Worm (Caenorhabditis elegans) whole organism, L3 larva: ENCODE measurements around the gene irld-64.

Experiments
- aly-2 ChIP-seq: fragments of 150-350 bp; optimal IDR thresholded peaks from 2 replicates; lab custom pipeline; 2014; ENCODE audit warnings: missing biosample characterization, missing genetic modification characterization
- egl-27 ChIP-seq: sonication (generic microtip); optimal IDR thresholded peaks from 4 replicates; lab custom pipeline; 2017; ENCODE audit warnings: missing biosample characterization, missing genetic modification reagents, missing genetic modification characterization
- elt-2 ChIP-seq: sonication (generic microtip); optimal IDR thresholded peaks from 2 replicates; lab custom pipeline; 2016; ENCODE audit warnings: missing genetic modification reagents, mild to moderate bottlenecking, missing genetic modification characterization, missing compliant biosample characterization
- jun-1 ChIP-seq: fragments of 150-350 bp; optimal IDR thresholded peaks from 2 replicates; lab custom pipeline; 2014; ENCODE audit warnings: missing biosample characterization, missing genetic modification reagents, missing genetic modification characterization
- lin-39 ChIP-seq: fragments of 150-350 bp; optimal IDR thresholded peaks from 2 replicates; lab custom pipeline; 2018; ENCODE audit warnings: missing biosample characterization, missing genetic modification reagents, missing genetic modification characterization
- nfya-1 ChIP-seq: sonication (generic microtip); optimal IDR thresholded peaks from 2 replicates; lab custom pipeline; 2017; ENCODE audit warnings: missing genetic modification characterization, mild to moderate bottlenecking, missing compliant biosample characterization, antibody characterized with exemption, moderate library complexity; ENCODE audit not compliant: insufficient read depth
- nhr-25 ChIP-seq: sonication (generic microtip); optimal IDR thresholded peaks from 2 replicates; lab custom pipeline; 2017; ENCODE audit warnings: missing biosample characterization, missing genetic modification characterization
- pha-4 ChIP-seq: fragments of 150-350 bp; optimal IDR thresholded peaks from 2 replicates; lab custom pipeline; 2014; ENCODE audit warnings: missing biosample characterization, missing genetic modification reagents, missing genetic modification characterization
- tbx-2 ChIP-seq: sonication (generic microtip); optimal IDR thresholded peaks from 2 replicates; lab custom pipeline; 2016; ENCODE audit warnings: mild to moderate bottlenecking, missing genetic modification characterization, missing compliant biosample characterization
- unc-62 ChIP-seq: fragments of 150-350 bp; sonication (generic microtip); optimal IDR thresholded peaks from 4 replicates; lab custom pipeline; 2014; ENCODE audit warnings: missing biosample characterization, missing genetic modification reagents, missing genetic modification characterization

- TF ChIP-seq jun-1 (no peak), nhr-25 (tag; lab: Kevin White, UChicago) (no peak), aly-2 (tag; lab: Kevin White, UChicago) (no peak), egl-27 (tag; lab: Kevin White, UChicago) (no peak), unc-62 (GFP tag; lab: Kevin White, UChicago) (no peak), nfya-1 (no peak), lin-39 (no peak), elt-2 (tag; lab: Kevin White, UChicago) (no peak), tbx-2 (tag; lab: Kevin White, UChicago) (no peak), pha-4 (tag; lab: Kevin White, UChicago) (no peak)
Observed at ce11 chrII:2937852-2938251, 7.5 kb upstream of the irld-64 start, which contains the start of gene irld-65.
